Worm (Caenorhabditis elegans) whole organism, midembryonic: Measurements from ENCODE around the gene Y14H12B.2.

ENCODE experiments used
- T22C8.4 ChIP-seq: fragments of 200-800 bp; sonication (Bioruptor generic); IDR thresholded peaks from 2 replicates; pipeline ENCODE4 v1.3.6; 2022; ENCODE audit warnings: missing genetic modification characterization, missing compliant biosample characterization
- cog-1 ChIP-seq: sonication (generic microtip); optimal IDR thresholded peaks from 2 replicates; lab custom pipeline; 2016; ENCODE audit warnings: missing genetic modification characterization, missing compliant biosample characterization
- flt-1 ChIP-seq: fragments of 200-800 bp; sonication (Bioruptor generic); IDR thresholded peaks from 2 replicates; pipeline ENCODE4 v1.3.6; 2022; ENCODE audit warnings: missing genetic modification characterization, missing compliant biosample characterization
- klf-2 ChIP-seq: fragments of 200-800 bp; sonication (Bioruptor generic); conservative IDR thresholded peaks from 2 replicates; pipeline ENCODE4 v1.3.6; 2022; ENCODE audit warnings: missing genetic modification reagents, missing genetic modification characterization, missing compliant biosample characterization
- med-1 ChIP-seq: sonication (generic microtip); optimal IDR thresholded peaks from 2 replicates; lab custom pipeline; 2017; ENCODE audit warnings: missing genetic modification characterization, mild to moderate bottlenecking, missing compliant biosample characterization, antibody characterized with exemption, missing genetic modification reagents; ENCODE audit not compliant: insufficient read depth
- ref-1 ChIP-seq: fragments of 200-800 bp; sonication (Bioruptor generic); conservative IDR thresholded peaks from 2 replicates; pipeline ENCODE4 v1.3.6; 2022; ENCODE audit warnings: missing genetic modification reagents, missing genetic modification characterization, missing compliant biosample characterization
- tab-1 ChIP-seq: fragments of 200-800 bp; sonication (Bioruptor generic); IDR thresholded peaks from 2 replicates; pipeline ENCODE4 v1.3.6; 2022; ENCODE audit warnings: missing genetic modification characterization, missing compliant biosample characterization
- ztf-23 ChIP-seq: fragments of 200-800 bp; sonication (Bioruptor generic); IDR thresholded peaks from 2 replicates; pipeline ENCODE4 v1.3.6; 2022; ENCODE audit warnings: missing genetic modification reagents, missing genetic modification characterization, missing compliant biosample characterization
- ztf-29 ChIP-seq: fragments of 200-800 bp; sonication (Bioruptor generic); IDR thresholded peaks from 2 replicates; pipeline ENCODE4 v1.3.6; 2022; ENCODE audit warnings: missing genetic modification reagents, missing genetic modification characterization, missing compliant biosample characterization

Gene Y14H12B.2

DNA sequence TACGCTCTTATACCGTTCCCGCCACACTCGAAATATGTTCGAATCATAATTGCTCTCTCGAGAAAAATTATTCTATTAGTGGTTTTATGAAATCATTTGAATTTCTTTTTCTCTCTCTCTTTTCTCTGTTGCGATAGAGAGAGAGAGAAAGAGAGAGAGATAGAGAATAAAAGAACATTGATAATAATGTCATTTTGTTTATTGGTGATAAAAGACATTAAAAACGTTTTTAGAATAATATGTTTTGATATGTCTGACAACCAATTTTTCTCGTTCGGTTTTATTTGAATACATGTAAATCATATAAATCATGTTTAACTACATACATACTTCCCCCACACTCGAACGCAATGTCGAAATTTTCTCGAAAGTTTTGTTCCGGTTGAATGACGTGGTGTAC, 19.4 kb upstream of the Y14H12B.2 start:
- TF ChIP-seq ztf-29 (GFP tag; lab: Robert Waterston, UW) (no peak), med-1 (GFP tag; lab: Kevin White, UChicago) (no peak), T22C8.4 (no peak), ref-1 (GFP tag; lab: Robert Waterston, UW) (no peak), klf-2 (no peak), cog-1 (tag; lab: Kevin White, UChicago) (no peak), flt-1 (GFP tag; lab: Robert Waterston, UW) (no peak), ztf-23 (GFP tag; lab: Robert Waterston, UW) (no peak)

DNA sequence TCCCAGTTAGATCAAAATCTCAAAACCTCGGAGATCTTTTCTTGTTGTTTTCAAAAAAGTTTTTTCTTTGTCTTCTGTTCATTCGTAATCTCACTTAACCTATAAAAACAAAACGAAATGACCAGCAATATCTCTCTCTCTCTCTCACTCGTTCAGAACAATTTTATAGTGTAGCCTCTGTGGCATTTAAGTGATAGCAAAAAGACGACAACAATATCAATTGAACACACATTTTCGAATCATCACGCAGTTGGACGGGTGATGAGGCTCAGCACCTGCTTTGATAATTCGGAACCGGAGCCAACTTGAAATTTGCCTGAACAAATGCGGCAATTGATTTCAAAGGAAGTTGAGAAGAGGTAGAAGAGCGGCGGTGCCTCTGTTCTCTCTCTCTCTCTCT, 18.8 kb upstream of the Y14H12B.2 start:
- no peak for TF ChIP-seq T22C8.4
- no peak for TF ChIP-seq tab-1
- TF ChIP-seq ztf-23 (GFP tag; lab: Robert Waterston, UW): no peak
- TF ChIP-seq flt-1 (GFP tag; lab: Robert Waterston, UW): no peak
- no peak for TF ChIP-seq cog-1 (tag; lab: Kevin White, UChicago)
- TF ChIP-seq med-1 (GFP tag; lab: Kevin White, UChicago): no peak
- TF ChIP-seq ref-1 (GFP tag; lab: Robert Waterston, UW): no peak
- TF ChIP-seq ztf-29 (GFP tag; lab: Robert Waterston, UW): no peak
- no peak for TF ChIP-seq klf-2

ce11 chrII:3951354-3951753, 17.8 kb upstream of the Y14H12B.2 start:
- TF ChIP-seq ref-1 (GFP tag; lab: Robert Waterston, UW): no peak

DNA sequence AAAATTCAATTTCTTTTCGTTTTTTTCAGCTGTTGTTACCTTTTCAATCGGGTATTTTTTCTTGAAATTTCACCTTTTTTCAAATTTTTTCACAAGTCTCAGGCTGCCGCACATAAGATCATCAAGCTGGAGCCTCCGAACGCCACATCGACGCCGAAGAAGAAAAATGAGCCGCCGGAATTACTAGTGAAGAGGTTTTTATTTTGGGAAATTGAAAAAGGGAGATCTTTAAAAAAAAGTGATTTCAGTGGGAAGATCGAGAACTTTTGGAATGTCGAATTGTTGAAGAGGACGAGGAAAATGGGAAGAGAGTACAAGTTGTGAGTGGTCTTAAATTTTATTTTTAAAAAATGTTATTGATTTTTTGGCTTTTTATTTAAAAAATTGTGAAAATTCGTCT, 16.5 kb upstream of the Y14H12B.2 start, which contains the start of gene sea-2:
Gene sea-2 (plus strand): TSS at position 301 of the 400 bp plus-strand sequence.
- no peak for TF ChIP-seq T22C8.4
- TF ChIP-seq cog-1 (tag; lab: Kevin White, UChicago): no peak
- TF ChIP-seq flt-1 (GFP tag; lab: Robert Waterston, UW): no peak
- no peak for TF ChIP-seq tab-1

- no peak for TF ChIP-seq klf-2
- TF ChIP-seq ztf-29 (GFP tag; lab: Robert Waterston, UW): no peak
- TF ChIP-seq tab-1: no peak
- no peak for TF ChIP-seq med-1 (GFP tag; lab: Kevin White, UChicago)
- no peak for TF ChIP-seq cog-1 (tag; lab: Kevin White, UChicago)
- no peak for TF ChIP-seq flt-1 (GFP tag; lab: Robert Waterston, UW)
- no peak for TF ChIP-seq T22C8.4
- TF ChIP-seq ztf-23 (GFP tag; lab: Robert Waterston, UW): no peak
- no peak for TF ChIP-seq ref-1 (GFP tag; lab: Robert Waterston, UW)
Measured at ce11 chrII:3948507-3948906, 15.0 kb upstream of the Y14H12B.2 start.

DNA sequence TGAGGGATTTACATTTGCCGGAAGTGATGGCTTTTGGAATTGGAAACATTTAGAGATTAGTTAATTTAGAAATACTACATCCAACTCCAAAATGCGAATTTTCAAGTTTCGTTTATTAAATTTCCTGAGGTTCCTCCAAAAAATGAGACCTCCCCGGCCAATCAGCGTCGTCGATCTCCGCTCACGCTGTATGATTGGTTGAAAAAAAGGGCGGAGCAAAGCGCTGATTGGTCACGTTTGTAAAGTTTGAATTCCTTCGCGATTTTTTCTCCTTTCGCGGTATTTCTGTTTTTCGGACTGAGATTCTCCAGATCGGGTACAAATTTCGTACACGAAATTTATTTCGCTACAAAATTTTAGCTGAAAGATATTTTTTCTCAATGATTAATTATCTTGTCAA, 13.9 kb upstream of the Y14H12B.2 start:
- TF ChIP-seq ztf-29 (GFP tag; lab: Robert Waterston, UW) (no peak), flt-1 (GFP tag; lab: Robert Waterston, UW) (no peak), ztf-23 (GFP tag; lab: Robert Waterston, UW) (no peak), ref-1 (GFP tag; lab: Robert Waterston, UW) (no peak)

DNA sequence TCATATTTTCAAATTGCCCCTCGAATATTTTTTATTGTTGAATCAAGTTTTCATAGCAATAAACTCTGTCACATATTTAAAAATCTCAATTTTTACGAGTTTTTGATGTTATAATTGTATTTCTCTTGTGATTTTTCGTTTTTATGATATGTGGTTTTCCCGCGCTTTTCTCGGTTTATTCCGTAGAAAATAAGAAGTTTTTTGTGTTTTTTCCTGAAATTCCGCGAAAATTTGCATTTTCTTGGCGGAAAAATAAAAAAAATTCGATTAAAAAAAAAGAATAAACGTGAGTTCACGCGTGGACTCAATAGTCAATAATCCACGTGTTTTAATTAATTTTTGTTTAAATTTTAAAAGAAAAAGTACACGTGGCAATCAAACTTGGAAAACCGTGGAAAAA, 2.5 kb upstream of the Y14H12B.2 start:
- TF ChIP-seq ztf-29 (GFP tag; lab: Robert Waterston, UW) (no peak), med-1 (GFP tag; lab: Kevin White, UChicago) (no peak), cog-1 (tag; lab: Kevin White, UChicago) (no peak), flt-1 (GFP tag; lab: Robert Waterston, UW) (no peak), ztf-23 (GFP tag; lab: Robert Waterston, UW) (no peak), T22C8.4 (no peak), tab-1 (no peak), ref-1 (GFP tag; lab: Robert Waterston, UW) (no peak), klf-2 (no peak)

DNA sequence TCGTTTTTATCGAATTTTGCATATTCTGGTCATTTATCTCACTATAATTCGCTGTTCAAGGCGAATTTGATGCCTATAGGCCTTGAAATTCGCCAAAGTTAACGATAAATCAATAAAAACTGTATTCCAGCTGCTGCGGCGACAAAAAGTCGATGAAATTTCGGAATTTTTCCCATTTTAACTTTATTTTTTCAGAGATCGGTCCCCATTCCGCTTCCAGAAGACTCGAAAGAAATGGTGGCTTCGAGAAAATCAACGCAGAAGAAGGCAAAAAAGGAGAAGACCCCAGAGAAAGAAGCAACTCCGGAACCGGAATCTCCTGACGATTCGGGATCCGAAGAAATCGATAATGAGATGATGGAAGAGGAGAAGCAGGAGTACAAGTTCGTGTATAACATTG, 1.6 kb upstream of the Y14H12B.2 start:
- TF ChIP-seq T22C8.4: no peak
- no peak for TF ChIP-seq ztf-29 (GFP tag; lab: Robert Waterston, UW)
- no peak for TF ChIP-seq klf-2
- TF ChIP-seq ztf-23 (GFP tag; lab: Robert Waterston, UW): no peak
- no peak for TF ChIP-seq tab-1
- no peak for TF ChIP-seq ref-1 (GFP tag; lab: Robert Waterston, UW)
- TF ChIP-seq med-1 (GFP tag; lab: Kevin White, UChicago): no peak
- TF ChIP-seq cog-1 (tag; lab: Kevin White, UChicago): no peak
- no peak for TF ChIP-seq flt-1 (GFP tag; lab: Robert Waterston, UW)

DNA sequence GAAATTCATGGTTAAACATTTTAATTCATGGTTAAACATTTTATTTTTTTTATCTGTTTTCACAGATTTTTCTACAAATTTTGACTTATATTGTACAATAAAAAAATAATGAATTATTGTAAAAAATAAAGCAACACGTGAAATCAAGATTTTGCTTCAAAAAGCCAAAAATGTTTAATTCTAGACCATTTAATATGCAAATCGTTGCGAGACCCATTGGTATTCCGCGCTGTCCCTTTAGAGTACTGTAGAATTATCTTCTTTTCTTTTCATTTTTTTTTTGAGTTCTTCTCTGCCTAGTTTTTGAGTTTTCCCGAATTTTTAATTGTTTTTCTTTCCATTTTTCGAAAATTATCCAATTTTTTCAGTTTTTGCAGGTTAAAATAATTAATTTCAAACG, 545 bp upstream of the Y14H12B.2 start, which contains the start of gene Y14H12B.1:
Gene Y14H12B.1 (plus strand): TSS at position 363 of the 400 bp plus-strand sequence.
- TF ChIP-seq cog-1 (tag; lab: Kevin White, UChicago): no peak
- no peak for TF ChIP-seq T22C8.4
- no peak for TF ChIP-seq ref-1 (GFP tag; lab: Robert Waterston, UW)
- TF ChIP-seq flt-1 (GFP tag; lab: Robert Waterston, UW): no peak
- TF ChIP-seq med-1 (GFP tag; lab: Kevin White, UChicago): no peak
- no peak for TF ChIP-seq ztf-23 (GFP tag; lab: Robert Waterston, UW)
- no peak for TF ChIP-seq ztf-29 (GFP tag; lab: Robert Waterston, UW)
- no peak for TF ChIP-seq tab-1
- no peak for TF ChIP-seq klf-2

ce11 chrII:3931825-3932224, 1.7 kb downstream of the Y14H12B.2 start:
- TF ChIP-seq med-1 (GFP tag; lab: Kevin White, UChicago) (no peak), flt-1 (GFP tag; lab: Robert Waterston, UW) (no peak), tab-1 (no peak), T22C8.4 (no peak), ref-1 (GFP tag; lab: Robert Waterston, UW) (no peak)

DNA sequence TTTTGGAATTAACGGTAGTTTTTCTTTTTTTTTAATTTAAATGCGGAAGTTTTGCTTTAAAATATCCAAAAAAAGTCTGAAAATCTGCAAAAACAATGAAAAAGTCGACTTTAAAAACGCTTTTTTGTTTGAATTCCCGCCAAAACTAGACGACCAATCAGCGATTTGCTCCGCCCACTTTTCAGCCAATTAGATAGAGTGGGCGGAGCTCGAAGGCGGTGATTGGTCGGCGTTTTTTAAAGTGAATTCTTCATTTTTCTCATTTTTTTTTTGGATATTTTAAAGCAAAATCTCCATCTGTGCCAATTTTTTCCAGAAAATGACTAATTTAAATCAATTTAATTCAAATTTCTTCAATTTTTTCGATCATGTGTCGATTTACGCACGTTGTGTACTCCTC, 2.3 kb downstream of the Y14H12B.2 start:
- TF ChIP-seq klf-2 (no peak), ref-1 (GFP tag; lab: Robert Waterston, UW) (no peak), flt-1 (GFP tag; lab: Robert Waterston, UW) (no peak)
